Worm (Caenorhabditis elegans) whole organism, young adult: ENCODE data around the gene C07B5.3.

Source experiments
- B0035.1 ChIP-seq: sonication (generic microtip); optimal IDR thresholded peaks from 2 replicates; lab custom pipeline; 2016; ENCODE audit warnings: missing genetic modification characterization, mild to moderate bottlenecking, missing compliant biosample characterization, missing genotype, missing genetic modification reagents
- B0336.3 ChIP-seq: fragments of 200-800 bp; sonication (Bioruptor generic); IDR thresholded peaks from 2 replicates; pipeline ENCODE4 v1.3.6; 2022; ENCODE audit warnings: missing genetic modification characterization, missing compliant biosample characterization
- C06A6.2 ChIP-seq: fragments of 200-800 bp; sonication (Bioruptor generic); conservative IDR thresholded peaks from 2 replicates; pipeline ENCODE4 v1.3.6; 2022; ENCODE audit warnings: missing genetic modification characterization, missing compliant biosample characterization
- F37B4.10 ChIP-seq: fragments of 200-800 bp; sonication (Bioruptor generic); IDR thresholded peaks from 2 replicates; pipeline ENCODE4 v1.3.6; 2022; ENCODE audit warnings: missing genetic modification characterization, missing compliant biosample characterization
- K11D2.4 ChIP-seq: fragments of 200-800 bp; sonication (Bioruptor generic); IDR thresholded peaks from 2 replicates; pipeline ENCODE4 v1.3.6; 2022; ENCODE audit warnings: missing genetic modification reagents, missing genetic modification characterization, missing compliant biosample characterization
- Y53G8AR.9 ChIP-seq: fragments of 200-800 bp; sonication (Bioruptor generic); conservative IDR thresholded peaks from 2 replicates; pipeline ENCODE4 v1.3.6; 2022; ENCODE audit warnings: missing genetic modification reagents, missing genetic modification characterization, missing compliant biosample characterization
- ZK185.1 ChIP-seq: sonication (generic microtip); optimal IDR thresholded peaks from 2 replicates; lab custom pipeline; 2016; ENCODE audit warnings: mild to moderate bottlenecking, missing genetic modification characterization, missing compliant biosample characterization; ENCODE audit not compliant: poor library complexity, severe bottlenecking
- athp-1 ChIP-seq: sonication (generic microtip); optimal IDR thresholded peaks from 2 replicates; lab custom pipeline; 2017; ENCODE audit warnings: mild to moderate bottlenecking, missing genetic modification characterization, missing compliant biosample characterization
- ccch-3 ChIP-seq: fragments of 200-800 bp; sonication (Bioruptor generic); optimal IDR thresholded peaks from 2 replicates; lab custom pipeline; 2018; ENCODE audit warnings: mild to moderate bottlenecking, missing genetic modification characterization, missing compliant biosample characterization
- cebp-2 ChIP-seq: fragments of 200-800 bp; sonication (Bioruptor generic); IDR thresholded peaks from 2 replicates; pipeline ENCODE4 v1.3.6; 2022; ENCODE audit warnings: missing genetic modification characterization, missing compliant biosample characterization
- ceh-40 ChIP-seq: fragments of 200-800 bp; sonication (Bioruptor generic); IDR thresholded peaks from 2 replicates; pipeline ENCODE4 v1.3.6; 2022; ENCODE audit warnings: missing genetic modification characterization, missing compliant biosample characterization
- ceh-79 ChIP-seq: sonication (generic microtip); optimal IDR thresholded peaks from 2 replicates; lab custom pipeline; 2017; ENCODE audit warnings: mild to moderate bottlenecking, missing genetic modification characterization, missing compliant biosample characterization
- dpl-1 ChIP-seq: fragments of 150-350 bp; optimal IDR thresholded peaks from 2 replicates; lab custom pipeline; 2014; ENCODE audit warnings: missing biosample characterization, missing genetic modification reagents, missing genetic modification characterization
- efl-1 ChIP-seq: fragments of 150-350 bp; optimal IDR thresholded peaks from 2 replicates; lab custom pipeline; 2014; ENCODE audit warnings: missing biosample characterization, missing genetic modification reagents, missing genetic modification characterization
- egl-18 ChIP-seq: fragments of 200-800 bp; sonication (Bioruptor generic); IDR thresholded peaks from 2 replicates; pipeline ENCODE4 v1.3.6; 2022; ENCODE audit warnings: missing genetic modification reagents, missing genetic modification characterization, missing compliant biosample characterization
- egl-44 ChIP-seq: fragments of 200-800 bp; sonication (Bioruptor generic); IDR thresholded peaks from 2 replicates; pipeline ENCODE4 v1.3.6; 2022; ENCODE audit warnings: missing genetic modification reagents, missing genetic modification characterization, missing compliant biosample characterization
- lin-40 ChIP-seq: sonication (generic microtip); optimal IDR thresholded peaks from 2 replicates; lab custom pipeline; 2016; ENCODE audit warnings: missing genetic modification characterization, mild to moderate bottlenecking, missing compliant biosample characterization, missing genotype, missing genetic modification reagents
- lin-54 ChIP-seq: fragments of 200-800 bp; sonication (Bioruptor generic); optimal IDR thresholded peaks from 2 replicates; lab custom pipeline; 2018; ENCODE audit warnings: mild to moderate bottlenecking, missing genetic modification characterization, missing compliant biosample characterization
- lir-1 ChIP-seq: fragments of 200-800 bp; sonication (Bioruptor generic); conservative IDR thresholded peaks from 2 replicates; pipeline ENCODE4 v1.3.6; 2022; ENCODE audit warnings: missing genetic modification reagents, missing genetic modification characterization, missing compliant biosample characterization
- lsy-27 ChIP-seq: sonication (generic microtip); optimal IDR thresholded peaks from 2 replicates; lab custom pipeline; 2017; ENCODE audit warnings: missing genetic modification characterization, mild to moderate bottlenecking, missing compliant biosample characterization, antibody characterized with exemption, missing genotype, borderline replicate concordance; ENCODE audit not compliant: insufficient read depth
- madf-10 ChIP-seq: sonication (generic microtip); optimal IDR thresholded peaks from 2 replicates; lab custom pipeline; 2016; ENCODE audit warnings: mild to moderate bottlenecking, missing genetic modification characterization, missing compliant biosample characterization
- madf-3 ChIP-seq: fragments of 200-800 bp; sonication (Bioruptor generic); IDR thresholded peaks from 2 replicates; pipeline ENCODE4 v1.3.6; 2022; ENCODE audit warnings: missing genetic modification reagents, missing genetic modification characterization, missing compliant biosample characterization
- madf-8 ChIP-seq: fragments of 200-800 bp; sonication (Bioruptor generic); conservative IDR thresholded peaks from 2 replicates; pipeline ENCODE4 v1.3.6; 2022; ENCODE audit warnings: missing genetic modification reagents, missing genetic modification characterization, missing compliant biosample characterization
- mel-28 ChIP-seq: sonication (generic microtip); optimal IDR thresholded peaks from 2 replicates; lab custom pipeline; 2016; ENCODE audit warnings: borderline replicate concordance, mild to moderate bottlenecking, missing genetic modification characterization, missing compliant biosample characterization
- nfyb-1 ChIP-seq: fragments of 200-800 bp; sonication (Bioruptor generic); IDR thresholded peaks from 2 replicates; pipeline ENCODE4 v1.3.6; 2022; ENCODE audit warnings: missing genetic modification reagents, missing genetic modification characterization, missing compliant biosample characterization
- nhr-179 ChIP-seq: sonication (generic microtip); optimal IDR thresholded peaks from 2 replicates; lab custom pipeline; 2016; ENCODE audit warnings: mild to moderate bottlenecking, missing genetic modification characterization, missing compliant biosample characterization
- nhr-80 ChIP-seq: sonication (generic microtip); optimal IDR thresholded peaks from 2 replicates; lab custom pipeline; 2016; ENCODE audit warnings: missing genetic modification characterization, missing compliant biosample characterization
- nhr-90 ChIP-seq: sonication (generic microtip); optimal IDR thresholded peaks from 2 replicates; lab custom pipeline; 2016; ENCODE audit warnings: missing genotype, mild to moderate bottlenecking, missing genetic modification characterization, missing compliant biosample characterization
- repo-1 ChIP-seq: sonication (generic microtip); optimal IDR thresholded peaks from 2 replicates; lab custom pipeline; 2017; ENCODE audit warnings: mild to moderate bottlenecking, missing genetic modification characterization, missing compliant biosample characterization
- rpc-1 ChIP-seq, 2 experiments: fragments of 150-350 bp in 1 of 2; sonication (generic microtip) in 1 of 2; optimal IDR thresholded peaks; 2 replicates each; lab custom pipeline; 2014 to 2018; ENCODE audit warnings: missing biosample characterization in 1 of 2, missing genetic modification characterization in 1 of 2, missing genetic modification reagents in 1 of 2, missing genotype in 1 of 2
- snpc-3.4 ChIP-seq: sonication (generic microtip); optimal IDR thresholded peaks from 2 replicates; lab custom pipeline; 2017; ENCODE audit warnings: missing genetic modification characterization, mild to moderate bottlenecking, missing compliant biosample characterization, antibody characterized with exemption, moderate library complexity, missing genotype, missing genetic modification reagents
- unc-62 ChIP-seq: fragments of 150-350 bp; optimal IDR thresholded peaks from 2 replicates; lab custom pipeline; 2014; ENCODE audit warnings: missing biosample characterization, missing genetic modification reagents, missing genetic modification characterization
- xnd-1 ChIP-seq: sonication (generic microtip); optimal IDR thresholded peaks from 2 replicates; lab custom pipeline; 2016; ENCODE audit warnings: missing genotype, missing genetic modification reagents, missing genetic modification characterization, missing compliant biosample characterization
- ztf-22 ChIP-seq: fragments of 200-800 bp; sonication (Bioruptor generic); optimal IDR thresholded peaks from 2 replicates; lab custom pipeline; 2018; ENCODE audit warnings: mild to moderate bottlenecking, missing genetic modification characterization, moderate library complexity, missing compliant biosample characterization
- ztf-28 ChIP-seq: fragments of 200-800 bp; sonication (Bioruptor generic); IDR thresholded peaks from 2 replicates; pipeline ENCODE4 v1.3.6; 2022; ENCODE audit warnings: missing genetic modification reagents, missing genetic modification characterization, missing compliant biosample characterization
- ztf-6 ChIP-seq: fragments of 200-800 bp; sonication (Bioruptor generic); IDR thresholded peaks from 2 replicates; pipeline ENCODE4 v1.3.6; 2022; ENCODE audit warnings: missing genetic modification reagents, missing genetic modification characterization, missing compliant biosample characterization

Gene C07B5.3

ce11 chrX:9539294-9540030 lies 16.4 kb upstream of the C07B5.3 start, which contains the start of gene nuc-1:
nuc-1 (plus strand) TSS chrX:9539905.
- TF ChIP-seq lir-1 (GFP tag; lab: Robert Waterston, UW), result no peak
- peak; percentile 52 for TF ChIP-seq nhr-80 (tag; lab: Kevin White, UChicago)

- TF ChIP-seq ztf-28 (GFP tag; lab: Robert Waterston, UW) (no peak), ccch-3 (GFP tag; lab: Kevin White, UChicago) (no peak), ceh-40 (GFP tag; lab: Robert Waterston, UW) (no peak), unc-62 (GFP tag; lab: Kevin White, UChicago) (no peak), madf-8 (GFP tag; lab: Robert Waterston, UW) (no peak), madf-3 (GFP tag; lab: Robert Waterston, UW) (no peak), lin-54 (GFP tag; lab: Kevin White, UChicago) (no peak), ZK185.1 (tag; lab: Kevin White, UChicago) (no peak), C06A6.2 (no peak), egl-18 (GFP tag; lab: Robert Waterston, UW) (no peak)
- TF ChIP-seq, all 124 proteins: peak for 0
Measured at ce11 chrX:9537538-9538172, 14.6 kb upstream of the C07B5.3 start.

DNA sequence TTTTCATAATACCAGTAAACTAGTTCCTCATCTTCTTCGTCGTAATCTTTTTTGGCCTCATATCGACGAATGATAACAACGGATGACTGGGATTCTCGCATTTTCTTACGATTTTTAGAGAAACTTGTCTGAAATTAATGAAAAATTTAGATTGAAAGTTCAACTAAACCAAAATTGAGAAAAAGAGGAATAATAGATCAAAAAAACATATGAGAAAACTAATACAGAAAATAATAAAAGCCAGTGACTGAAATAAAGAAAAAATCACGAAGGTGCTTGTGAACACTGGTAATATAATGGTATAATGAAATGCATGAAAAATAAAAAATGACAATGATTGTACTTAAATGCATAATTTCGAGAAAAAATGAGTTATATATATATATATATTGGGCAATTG lies 13.6 kb upstream of the C07B5.3 start, which contains the start of gene C07B5.8:
Gene C07B5.8 (minus strand): TSS at position 101 of the 400 bp plus-strand sequence.
- TF ChIP-seq cebp-2 (GFP tag; lab: Robert Waterston, UW) (no peak), dpl-1 (no peak), nhr-90 (no peak), rpc-1 (optimal IDR thresholded peaks at IDR 0.05; lab: Kevin White, UChicago) (no peak), rpc-1 (tag; optimal IDR thresholded peaks at IDR 0.05; lab: Kevin White, UChicago) (no peak), nfyb-1 (GFP tag; lab: Robert Waterston, UW) (no peak), madf-10 (tag; lab: Kevin White, UChicago) (no peak), F37B4.10 (GFP tag; lab: Robert Waterston, UW) (no peak), nhr-179 (tag; lab: Kevin White, UChicago) (no peak), ccch-3 (GFP tag; lab: Kevin White, UChicago) (no peak), egl-44 (no peak), B0336.3 (GFP tag; lab: Robert Waterston, UW) (no peak), xnd-1 (no peak), mel-28 (tag; lab: Kevin White, UChicago) (no peak), ceh-79 (no peak), repo-1 (tag; lab: Kevin White, UChicago) (no peak), lsy-27 (tag; lab: Kevin White, UChicago) (no peak), athp-1 (tag; lab: Kevin White, UChicago) (no peak)

DNA sequence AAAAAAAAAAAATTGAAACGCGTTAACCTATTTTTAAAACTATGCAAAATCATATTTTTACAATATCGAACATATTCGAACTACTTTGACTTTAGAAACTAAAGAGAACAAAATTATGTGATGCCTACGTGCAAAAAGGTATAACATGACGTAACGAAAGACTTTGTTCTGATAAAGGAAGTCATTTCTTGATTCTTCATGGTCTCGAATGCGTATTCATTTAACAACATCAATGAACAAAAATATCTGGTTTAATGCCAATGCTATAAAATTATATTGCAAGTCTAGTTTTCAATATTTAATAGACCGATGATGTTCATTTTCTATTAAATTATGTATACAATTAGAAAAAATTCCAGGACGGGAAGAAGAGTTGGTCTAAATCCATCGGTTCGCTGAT lies 13.0 kb upstream of the C07B5.3 start:
- TF ChIP-seq ztf-22 (GFP tag; lab: Kevin White, UChicago), result no peak
- peak; percentile 22 for TF ChIP-seq lin-40 (tag; lab: Kevin White, UChicago)
- TF ChIP-seq Y53G8AR.9, result no peak
- TF ChIP-seq efl-1, result no peak
- TF ChIP-seq B0035.1 (tag; lab: Kevin White, UChicago), result no peak
- no peak for TF ChIP-seq K11D2.4
- no peak for TF ChIP-seq ztf-6
- TF ChIP-seq snpc-3.4 (tag; lab: Kevin White, UChicago), result no peak
